Worm (Caenorhabditis elegans) whole organism, L4/young adult: ENCODE results near the gene C29A12.22.

Source experiments
- W03F9.2 ChIP-seq: fragments of 150-350 bp; optimal IDR thresholded peaks from 2 replicates; lab custom pipeline; 2014; ENCODE audit warnings: missing biosample characterization, missing genetic modification characterization
- dao-5 ChIP-seq: sonication (generic microtip); optimal IDR thresholded peaks from 2 replicates; lab custom pipeline; 2016; ENCODE audit warnings: missing genotype, missing genetic modification characterization, moderate library complexity, missing compliant biosample characterization
- him-1 ChIP-seq: sonication (generic microtip); optimal IDR thresholded peaks from 2 replicates; lab custom pipeline; 2016; ENCODE audit warnings: missing genotype, missing genetic modification reagents, missing genetic modification characterization, missing compliant biosample characterization

DNA sequence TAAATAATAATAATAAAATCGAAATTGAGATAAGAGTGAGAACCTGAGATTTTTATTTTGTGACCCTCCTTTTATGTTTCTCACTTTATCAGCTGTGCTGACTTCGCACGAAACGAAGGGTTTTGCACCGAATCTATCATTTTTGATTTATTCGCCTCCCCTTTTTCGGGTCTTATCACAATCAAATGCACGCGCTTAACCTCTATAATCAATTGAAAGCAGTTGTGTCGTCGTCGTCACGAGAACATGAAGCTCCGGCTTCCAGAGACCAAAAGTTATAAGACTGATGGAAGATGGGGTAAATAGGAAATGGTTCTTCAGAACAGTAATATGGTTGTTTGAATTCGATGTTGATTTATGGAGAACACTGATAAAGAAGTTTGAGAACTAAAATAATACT is 10.7 kb upstream of the C29A12.22 start, which contains the start of gene D1054.18:
- TF ChIP-seq him-1 (tag; lab: Kevin White, UChicago), result no peak
- TF ChIP-seq W03F9.2 (tag; lab: Kevin White, UChicago), result no peak
- TF ChIP-seq dao-5 (tag; lab: Kevin White, UChicago), result no peak
